Worm (Caenorhabditis elegans): Measurements from ENCODE around the gene map-1.

DNA sequence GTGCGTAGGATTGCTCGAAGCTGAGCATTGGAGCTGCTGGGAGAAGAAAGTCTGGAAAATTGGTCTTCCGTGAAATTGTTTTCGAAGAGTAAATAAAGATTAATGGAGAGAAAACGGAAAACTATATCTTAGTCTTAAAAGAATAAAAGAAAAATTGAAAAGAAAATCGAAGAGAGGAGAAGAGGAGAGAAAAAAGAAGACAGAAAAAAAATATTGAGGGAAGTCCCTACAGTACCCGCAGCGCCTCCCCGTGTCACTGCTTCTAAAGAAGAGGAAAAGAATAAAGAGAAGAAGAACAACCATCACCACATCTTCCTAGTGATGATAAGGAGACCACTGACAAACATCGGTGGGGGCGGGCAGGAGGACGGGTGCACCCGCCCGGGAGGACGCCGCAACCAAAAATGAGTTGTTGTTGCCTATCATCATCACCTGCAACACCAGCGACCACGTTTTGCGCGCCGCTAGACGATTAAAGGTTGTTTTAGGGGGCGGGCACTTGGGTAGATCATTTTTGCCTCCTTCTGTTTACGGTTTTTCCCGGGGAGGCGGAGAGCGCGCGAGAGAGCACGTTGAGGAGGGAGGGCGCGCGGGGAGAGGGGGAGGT is 37.9 kb downstream of the map-1 start, which contains the start of gene CC8.2:
- TF ChIP-seq unc-39 (tag; optimal IDR thresholded peaks at IDR 0.05) (no peak), nhr-237 (tag; optimal IDR thresholded peaks at IDR 0.05) (no peak), nhr-12 (tag; optimal IDR thresholded peaks at IDR 0.05) (no peak), unc-62 (GFP tag; optimal IDR thresholded peaks at IDR 0.05) (no peak), ceh-39 (tag; optimal IDR thresholded peaks at IDR 0.05) (no peak), snpc-4 (tag; optimal IDR thresholded peaks at IDR 0.05) (no peak), mab-5 (tag; optimal IDR thresholded peaks at IDR 0.05) (no peak)
